Fruit fly (Drosophila melanogaster) whole organism, embryonic: ENCODE results near the gene CG33770.

Source experiments
- Ada2b ChIP-seq: fragments of 200-800 bp; sonication (Bioruptor generic); IDR thresholded peaks from 2 replicates; pipeline ENCODE4 v1.3.6; 2022; ENCODE audit warnings: missing biosample characterization, missing genetic modification characterization
- BEAF-32 ChIP-seq: fragments of 200-800 bp; sonication (Bioruptor generic); optimal IDR thresholded peaks from 3 replicates; lab custom pipeline; 2017; ENCODE audit warnings: missing biosample characterization, missing genetic modification characterization, mild to moderate bottlenecking, moderate library complexity, missing genetic modification reagents
- Bteb2 ChIP-seq: fragments of 200-800 bp; sonication (Bioruptor generic); optimal IDR thresholded peaks from 2 replicates; lab custom pipeline; 2016; ENCODE audit warnings: missing biosample characterization, missing genetic modification characterization
- CG11093 ChIP-seq: fragments of 200-800 bp; sonication (Bioruptor generic); IDR thresholded peaks from 3 replicates; pipeline ENCODE4 v1.3.6; 2022; ENCODE audit warnings: missing biosample characterization, missing genetic modification characterization
- CG11504 ChIP-seq: fragments of 200-800 bp; sonication (Bioruptor generic); optimal IDR thresholded peaks from 3 replicates; lab custom pipeline; 2019; ENCODE audit warnings: missing biosample characterization, mild to moderate bottlenecking, missing genetic modification characterization, moderate library complexity
- CG1233 ChIP-seq: fragments of 200-800 bp; sonication (Bioruptor generic); optimal IDR thresholded peaks from 4 replicates; lab custom pipeline; 2018; ENCODE audit warnings: missing biosample characterization, mild to moderate bottlenecking, missing genetic modification characterization
- CG12659 ChIP-seq: fragments of 200-800 bp; sonication (Bioruptor generic); optimal IDR thresholded peaks from 3 replicates; lab custom pipeline; 2017; ENCODE audit warnings: mild to moderate bottlenecking, missing biosample characterization, missing genetic modification reagents, missing genetic modification characterization
- CG13775 ChIP-seq: fragments of 200-800 bp; sonication (Bioruptor generic); optimal IDR thresholded peaks from 3 replicates; lab custom pipeline; 2017; ENCODE audit warnings: missing biosample characterization, mild to moderate bottlenecking, missing genetic modification characterization
- CG14860 ChIP-seq: fragments of 200-800 bp; sonication (Bioruptor generic); IDR thresholded peaks from 3 replicates; pipeline ENCODE4 v1.3.6; 2022; ENCODE audit warnings: missing biosample characterization, missing genetic modification characterization; ENCODE audit not compliant: partially characterized antibody
- CG14965 ChIP-seq: fragments of 200-800 bp; sonication (Bioruptor generic); optimal IDR thresholded peaks from 2 replicates; lab custom pipeline; 2016; ENCODE audit warnings: missing biosample characterization, missing genetic modification characterization, borderline replicate concordance
- CG15479 ChIP-seq: fragments of 200-800 bp; sonication (Bioruptor generic); optimal IDR thresholded peaks from 3 replicates; lab custom pipeline; 2019; ENCODE audit warnings: missing biosample characterization, mild to moderate bottlenecking, missing genetic modification characterization, moderate library complexity
- CG1603 ChIP-seq: fragments of 200-800 bp; sonication (Bioruptor generic); optimal IDR thresholded peaks from 2 replicates; lab custom pipeline; 2019; ENCODE audit warnings: missing biosample characterization, mild to moderate bottlenecking, missing genetic modification characterization, moderate library complexity
- CG16815 ChIP-seq: fragments of 200-800 bp; sonication (Bioruptor generic); optimal IDR thresholded peaks from 3 replicates; lab custom pipeline; 2017; ENCODE audit warnings: missing biosample characterization, mild to moderate bottlenecking, missing genetic modification characterization
- CG17186 ChIP-seq: fragments of 200-800 bp; sonication (Bioruptor generic); optimal IDR thresholded peaks from 3 replicates; lab custom pipeline; 2017; ENCODE audit warnings: missing biosample characterization, missing genetic modification reagents, missing genetic modification characterization
- CG30431 ChIP-seq: fragments of 200-800 bp; sonication (Bioruptor generic); optimal IDR thresholded peaks from 2 replicates; lab custom pipeline; 2017; ENCODE audit warnings: missing biosample characterization, missing genetic modification characterization
- CG4730 ChIP-seq: fragments of 200-800 bp; sonication (Bioruptor generic); IDR thresholded peaks from 2 replicates; pipeline ENCODE4 v1.3.6; 2022; ENCODE audit warnings: missing biosample characterization, missing genetic modification characterization
- CG6791 ChIP-seq: fragments of 200-800 bp; sonication (Bioruptor generic); IDR thresholded peaks from 3 replicates; pipeline ENCODE4 v1.3.6; 2022; ENCODE audit warnings: missing biosample characterization, missing genetic modification characterization; ENCODE audit not compliant: partially characterized antibody
- CG7745 ChIP-seq: fragments of 200-800 bp; sonication (Bioruptor generic); optimal IDR thresholded peaks from 2 replicates; lab custom pipeline; 2018; ENCODE audit warnings: missing biosample characterization, mild to moderate bottlenecking, missing genetic modification characterization, moderate library complexity
- CG8290 ChIP-seq, 3 experiments: fragments of 200-800 bp; sonication (Bioruptor generic); optimal IDR thresholded peaks; 2 replicates each; lab custom pipeline; 2016 to 2019; ENCODE audit warnings: missing biosample characterization in 3 of 3, missing genetic modification characterization in 3 of 3, mild to moderate bottlenecking in 2 of 3, moderate library complexity in 1 of 3
- CG8478 ChIP-seq: fragments of >200 bp; optimal IDR thresholded peaks from 2 replicates; lab custom pipeline; 2018
- Dp ChIP-seq: fragments of 200-800 bp; sonication (Bioruptor generic); optimal IDR thresholded peaks from 2 replicates; lab custom pipeline; 2018; ENCODE audit warnings: missing biosample characterization, mild to moderate bottlenecking, missing genetic modification characterization, moderate library complexity
- HHEX ChIP-seq: fragments of 200-800 bp; sonication (Bioruptor generic); optimal IDR thresholded peaks from 3 replicates; lab custom pipeline; 2017; ENCODE audit warnings: missing biosample characterization, mild to moderate bottlenecking, missing genetic modification characterization, missing genetic modification reagents
- HLH3B ChIP-seq: fragments of 200-800 bp; sonication (Bioruptor generic); IDR thresholded peaks from 2 replicates; pipeline ENCODE4 v1.3.6; 2022; ENCODE audit warnings: missing biosample characterization, missing genetic modification characterization
- Hand ChIP-seq: fragments of 200-800 bp; sonication (Bioruptor generic); optimal IDR thresholded peaks from 2 replicates; lab custom pipeline; 2017; ENCODE audit warnings: mild to moderate bottlenecking, missing biosample characterization, missing genetic modification reagents, missing genetic modification characterization
- Hr51 ChIP-seq, 2 experiments: fragments of 200-800 bp; sonication (Bioruptor generic); optimal IDR thresholded peaks; 2 replicates in 1 of 2; 3 replicates in 1 of 2; lab custom pipeline; 2016 to 2018; ENCODE audit warnings: missing biosample characterization in 2 of 2, missing genetic modification characterization in 2 of 2, mild to moderate bottlenecking in 1 of 2, moderate library complexity in 1 of 2
- Oaz ChIP-seq: fragments of 200-800 bp; sonication (Bioruptor generic); IDR thresholded peaks from 2 replicates; pipeline ENCODE4 v1.3.6; 2022; ENCODE audit warnings: missing biosample characterization, missing genetic modification characterization
- Ssrp ChIP-seq: fragments of 200-800 bp; sonication (Bioruptor generic); optimal IDR thresholded peaks from 2 replicates; lab custom pipeline; 2018; ENCODE audit warnings: missing biosample characterization, mild to moderate bottlenecking, missing genetic modification characterization, moderate library complexity
- Stat92E ChIP-seq, 3 experiments: fragments of >200 bp in 2 of 3; fragments of 200-800 bp in 1 of 3; sonication (Bioruptor generic) in 1 of 3; optimal IDR thresholded peaks; 2 replicates each; lab custom pipeline; 2017 to 2019; ENCODE audit warnings: missing biosample characterization in 3 of 3, missing genetic modification characterization in 3 of 3, mild to moderate bottlenecking in 1 of 3, moderate library complexity in 1 of 3
- Trl ChIP-seq, 3 experiments: fragments of >200 bp in 2 of 3; fragments of 200-800 bp in 1 of 3; sonication (Bioruptor generic) in 1 of 3; optimal IDR thresholded peaks; 2 replicates in 1 of 3; 3 replicates in 2 of 3; lab custom pipeline; 2016 to 2017; ENCODE audit warnings: missing biosample characterization in 1 of 3, missing genetic modification characterization in 1 of 3
- Usf ChIP-seq: fragments of 200-800 bp; sonication (Bioruptor generic); optimal IDR thresholded peaks from 2 replicates; lab custom pipeline; 2017; ENCODE audit warnings: missing genotype, missing biosample characterization, missing genetic modification characterization
- amos ChIP-seq: fragments of 200-800 bp; sonication (Bioruptor generic); IDR thresholded peaks from 2 replicates; pipeline ENCODE4 v1.3.6; 2022; ENCODE audit warnings: missing biosample characterization, missing genetic modification characterization; ENCODE audit not compliant: partially characterized antibody
- ase ChIP-seq: fragments of 200-800 bp; sonication (Bioruptor generic); IDR thresholded peaks from 3 replicates; pipeline ENCODE4 v1.3.6; 2022; ENCODE audit warnings: missing biosample characterization, missing genetic modification characterization
- chif ChIP-seq, 2 experiments: fragments of 200-800 bp; sonication (Bioruptor generic); optimal IDR thresholded peaks; 3 replicates each; lab custom pipeline; 2016; ENCODE audit warnings: missing biosample characterization in 2 of 2, missing genetic modification characterization in 2 of 2
- croc ChIP-seq: fragments of 200-800 bp; sonication (Bioruptor generic); conservative IDR thresholded peaks from 3 replicates; pipeline ENCODE4 v1.3.6; 2022; ENCODE audit warnings: missing biosample characterization, missing genetic modification characterization
- crol ChIP-seq: fragments of 200-800 bp; sonication (Bioruptor generic); IDR thresholded peaks from 2 replicates; pipeline ENCODE4 v1.3.6; 2022; ENCODE audit warnings: missing biosample characterization, missing genetic modification characterization
- dmrt11E ChIP-seq: fragments of 200-800 bp; sonication (Bioruptor generic); optimal IDR thresholded peaks from 3 replicates; lab custom pipeline; 2018; ENCODE audit warnings: missing biosample characterization, mild to moderate bottlenecking, missing genetic modification characterization, moderate library complexity
- emc ChIP-seq: fragments of 200-800 bp; sonication (Bioruptor generic); optimal IDR thresholded peaks from 2 replicates; lab custom pipeline; 2016; ENCODE audit warnings: missing biosample characterization, missing genetic modification characterization
- gt ChIP-seq: fragments of 200-800 bp; sonication (Bioruptor generic); IDR thresholded peaks from 2 replicates; pipeline ENCODE4 v1.3.6; 2022; ENCODE audit warnings: missing biosample characterization, missing genetic modification characterization
- insv ChIP-seq, 2 experiments: fragments of 200-800 bp; sonication (Bioruptor generic); optimal IDR thresholded peaks; 3 replicates each; lab custom pipeline; 2016 to 2018; ENCODE audit warnings: missing biosample characterization in 2 of 2, missing genetic modification characterization in 2 of 2
- lab ChIP-seq: fragments of 200-800 bp; sonication (Bioruptor generic); optimal IDR thresholded peaks from 3 replicates; lab custom pipeline; 2017; ENCODE audit warnings: missing biosample characterization, missing genetic modification characterization, mild to moderate bottlenecking, moderate library complexity, missing genetic modification reagents
- mirr ChIP-seq: fragments of 200-800 bp; sonication (Bioruptor generic); optimal IDR thresholded peaks from 3 replicates; lab custom pipeline; 2018; ENCODE audit warnings: missing biosample characterization, mild to moderate bottlenecking, missing genetic modification characterization
- mld ChIP-seq: fragments of 200-800 bp; sonication (Bioruptor generic); IDR thresholded peaks from 3 replicates; pipeline ENCODE4 v1.3.6; 2022; ENCODE audit warnings: missing biosample characterization, missing genetic modification characterization; ENCODE audit not compliant: partially characterized antibody
- oc ChIP-seq: fragments of 200-800 bp; sonication (Bioruptor generic); optimal IDR thresholded peaks from 2 replicates; lab custom pipeline; 2018; ENCODE audit warnings: missing biosample characterization, mild to moderate bottlenecking, missing genetic modification characterization, moderate library complexity
- slbo ChIP-seq: fragments of 200-800 bp; sonication (Bioruptor generic); IDR thresholded peaks from 2 replicates; pipeline ENCODE4 v1.3.6; 2022; ENCODE audit warnings: missing biosample characterization, missing genetic modification characterization
- stwl ChIP-seq: fragments of 200-800 bp; sonication (Bioruptor generic); optimal IDR thresholded peaks from 3 replicates; lab custom pipeline; 2018; ENCODE audit warnings: missing biosample characterization, mild to moderate bottlenecking, missing genetic modification characterization, moderate library complexity
- tin ChIP-seq: fragments of 200-800 bp; sonication (Bioruptor generic); optimal IDR thresholded peaks from 3 replicates; lab custom pipeline; 2016; ENCODE audit warnings: missing biosample characterization, missing genetic modification characterization
- tna ChIP-seq: fragments of 200-800 bp; sonication (Bioruptor generic); IDR thresholded peaks from 2 replicates; pipeline ENCODE4 v1.3.6; 2022; ENCODE audit warnings: missing biosample characterization, missing genetic modification characterization; ENCODE audit not compliant: partially characterized antibody
- trem ChIP-seq: fragments of 200-800 bp; optimal IDR thresholded peaks from 3 replicates; lab custom pipeline; 2019; ENCODE audit warnings: missing biosample characterization, mild to moderate bottlenecking, missing genetic modification characterization, moderate library complexity

The CG33770 gene

DNA sequence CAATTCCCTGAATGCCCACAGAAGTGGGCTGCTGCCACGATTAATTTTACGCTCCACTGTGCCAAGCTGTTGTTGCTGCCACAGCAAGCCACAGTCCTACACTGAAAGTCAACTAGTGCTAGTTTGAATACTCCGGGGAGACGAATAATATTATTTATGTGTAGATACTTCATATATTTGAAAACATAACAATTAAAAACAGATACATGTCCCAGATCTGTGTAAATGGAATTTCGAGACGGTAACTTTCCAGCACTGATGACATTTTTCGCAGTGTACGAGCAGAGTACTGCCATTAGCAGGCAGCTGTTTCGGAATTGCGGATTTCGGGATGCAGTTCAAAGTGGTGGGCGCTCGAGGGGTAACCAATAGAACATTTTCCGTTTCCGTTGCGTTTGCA, 16.6 kb downstream of the CG33770 start (continued):
- no peak for TF ChIP-seq CG12659 (GFP tag; lab: Kevin White, UChicago)
- TF ChIP-seq Hr51 (GFP tag; optimal IDR thresholded peaks at IDR 0.05; lab: Kevin White, UChicago): peak in 1 of 2 experiments; percentile 32
- peak; percentile 3 for TF ChIP-seq CG13775 (GFP tag; lab: Kevin White, UChicago)
- peak; percentile 21 for TF ChIP-seq tin (GFP tag; lab: Kevin White, UChicago)
- TF ChIP-seq mirr (GFP tag; lab: Kevin White, UChicago): no peak
- peak; percentile 53 for TF ChIP-seq CG11504 (tag; lab: Kevin White, UChicago)
- no peak for TF ChIP-seq croc (GFP tag; lab: Robert Waterston, UW)
- TF ChIP-seq stwl (tag; lab: Kevin White, UChicago): no peak
- TF ChIP-seq lab (GFP tag; lab: Kevin White, UChicago): peak; percentile 39
- no peak for TF ChIP-seq CG6791 (GFP tag; lab: Robert Waterston, UW)
- no peak for TF ChIP-seq dmrt11E (tag; lab: Kevin White, UChicago)
- TF ChIP-seq Oaz (GFP tag; lab: Robert Waterston, UW): no peak
- no peak for TF ChIP-seq CG15479 (GFP tag; lab: Kevin White, UChicago)
- TF ChIP-seq insv (GFP tag; optimal IDR thresholded peaks at IDR 0.05; lab: Kevin White, UChicago): no peak
- no peak for TF ChIP-seq CG14965 (GFP tag; lab: Kevin White, UChicago)
- TF ChIP-seq crol: no peak
- peak; percentile 13 for TF ChIP-seq HHEX (GFP tag; lab: Kevin White, UChicago)
- TF ChIP-seq trem (tag; lab: Kevin White, UChicago): peak; percentile 24
- no peak for TF ChIP-seq Hand (GFP tag; lab: Kevin White, UChicago)
- TF ChIP-seq Bteb2 (GFP tag; lab: Kevin White, UChicago): no peak
- no peak for TF ChIP-seq Usf (GFP tag; lab: Kevin White, UChicago)
- TF ChIP-seq Ssrp (tag; lab: Kevin White, UChicago): peak; percentile 45
- TF ChIP-seq Stat92E (GFP tag; optimal IDR thresholded peaks at IDR 0.05; lab: Kevin White, UChicago): no peak
- no peak for TF ChIP-seq ase (GFP tag; lab: Robert Waterston, UW)
- TF ChIP-seq CG4730 (GFP tag; lab: Robert Waterston, UW): no peak
- TF ChIP-seq slbo (GFP tag; lab: Robert Waterston, UW): peak; percentile 49
- no peak for TF ChIP-seq CG14860 (GFP tag; lab: Robert Waterston, UW)
- peak; percentile 8 for TF ChIP-seq CG30431 (GFP tag; lab: Kevin White, UChicago)
- no peak for TF ChIP-seq Dp (GFP tag; lab: Kevin White, UChicago)
- TF ChIP-seq BEAF-32 (GFP tag; lab: Kevin White, UChicago): no peak
- TF ChIP-seq CG1603: peak; percentile 62
- TF ChIP-seq CG16815: peak; percentile 31
- TF ChIP-seq CG1233 (GFP tag; lab: Kevin White, UChicago): peak; percentile 10
- TF ChIP-seq mld (GFP tag; lab: Robert Waterston, UW): no peak
- no peak for TF ChIP-seq CG8290 (GFP tag; optimal IDR thresholded peaks at IDR 0.05; lab: Kevin White, UChicago)
- peak in 1 of 2 experiments; percentile 34 for TF ChIP-seq CG8290 (tag; optimal IDR thresholded peaks at IDR 0.05; lab: Kevin White, UChicago)
- TF ChIP-seq chif (GFP tag; optimal IDR thresholded peaks at IDR 0.05; lab: Kevin White, UChicago): peak in 1 of 2 experiments; percentile 4
- peak; percentile 13; the same call in 1 of the 2 replicates for TF ChIP-seq Ada2b (GFP tag; lab: Robert Waterston, UW)
- TF ChIP-seq tna (GFP tag; lab: Robert Waterston, UW): no peak
- no peak for TF ChIP-seq gt (GFP tag; lab: Robert Waterston, UW)
- TF ChIP-seq CG8478 (lab: Kevin White, UChicago): no peak
- TF ChIP-seq amos: no peak
- no peak for TF ChIP-seq oc (tag; lab: Kevin White, UChicago)
- 0 out of 2 replicates have a peak, but pooled peaks have one; percentile 17 for TF ChIP-seq HLH3B (GFP tag; lab: Robert Waterston, UW)
- TF ChIP-seq CG11093 (GFP tag; lab: Robert Waterston, UW): no peak
- no peak for TF ChIP-seq CG7745
- TF ChIP-seq CG17186: no peak
- no peak for TF ChIP-seq emc (GFP tag; lab: Kevin White, UChicago)
- no peak for TF ChIP-seq Trl (optimal IDR thresholded peaks at IDR 0.05; lab: Kevin White, UChicago)
- no peak for TF ChIP-seq Trl (GFP tag; optimal IDR thresholded peaks at IDR 0.05; lab: Kevin White, UChicago)
